Fruit fly (Drosophila melanogaster): ENCODE data around the gene barr.

dm6 chr2L:20025711-20026110 lies 35.5 kb downstream of the barr start, which contains the start of gene AANATL3:
- TF ChIP-seq CG8478 (optimal IDR thresholded peaks at IDR 0.05) (no peak), CTCF (optimal IDR thresholded peaks at IDR 0.05) (no peak)
